Worm (Caenorhabditis elegans) whole organism, mixed stage, embryonic: ENCODE results near the gene gst-1.

Source experiments
- blmp-1 ChIP-seq: fragments of 150-350 bp; optimal IDR thresholded peaks from 2 replicates; lab custom pipeline; 2014; ENCODE audit warnings: missing biosample characterization, missing genetic modification characterization
- elt-3 ChIP-seq: fragments of 150-350 bp; optimal IDR thresholded peaks from 2 replicates; lab custom pipeline; 2014; ENCODE audit warnings: missing biosample characterization, missing genetic modification characterization
- flh-1 ChIP-seq: fragments of 200-800 bp; sonication (Bioruptor generic); optimal IDR thresholded peaks from 2 replicates; lab custom pipeline; 2018; ENCODE audit warnings: mild to moderate bottlenecking, missing genetic modification characterization, moderate library complexity, missing compliant biosample characterization
- lin-13 ChIP-seq: fragments of 150-350 bp; optimal IDR thresholded peaks from 2 replicates; lab custom pipeline; 2014; ENCODE audit warnings: missing biosample characterization, missing genetic modification characterization
- mab-5 ChIP-seq: fragments of 150-350 bp; optimal IDR thresholded peaks from 2 replicates; lab custom pipeline; 2014; ENCODE audit warnings: missing biosample characterization, missing genetic modification characterization
- mep-1 ChIP-seq: fragments of 150-350 bp; optimal IDR thresholded peaks from 2 replicates; lab custom pipeline; 2017; ENCODE audit warnings: missing biosample characterization, missing genetic modification reagents, missing genetic modification characterization, inconsistent platforms
- nhr-12 ChIP-seq: fragments of 150-350 bp; optimal IDR thresholded peaks from 2 replicates; lab custom pipeline; 2014; ENCODE audit warnings: missing biosample characterization, missing genetic modification characterization
- nhr-237 ChIP-seq: fragments of 150-350 bp; optimal IDR thresholded peaks from 2 replicates; lab custom pipeline; 2014; ENCODE audit warnings: missing biosample characterization, missing genetic modification characterization
- nhr-28 ChIP-seq: fragments of 150-350 bp; optimal IDR thresholded peaks from 2 replicates; lab custom pipeline; 2014; ENCODE audit warnings: missing biosample characterization, missing genetic modification characterization
- snpc-4 ChIP-seq: fragments of 150-350 bp; optimal IDR thresholded peaks from 2 replicates; lab custom pipeline; 2014; ENCODE audit warnings: missing biosample characterization, missing genetic modification characterization
- unc-62 ChIP-seq: fragments of 150-350 bp; optimal IDR thresholded peaks from 2 replicates; lab custom pipeline; 2014; ENCODE audit warnings: missing biosample characterization, missing genetic modification reagents, missing genetic modification characterization
- ztf-11 ChIP-seq: fragments of 150-350 bp; optimal IDR thresholded peaks from 2 replicates; lab custom pipeline; 2014; ENCODE audit warnings: missing biosample characterization, missing genetic modification characterization

DNA sequence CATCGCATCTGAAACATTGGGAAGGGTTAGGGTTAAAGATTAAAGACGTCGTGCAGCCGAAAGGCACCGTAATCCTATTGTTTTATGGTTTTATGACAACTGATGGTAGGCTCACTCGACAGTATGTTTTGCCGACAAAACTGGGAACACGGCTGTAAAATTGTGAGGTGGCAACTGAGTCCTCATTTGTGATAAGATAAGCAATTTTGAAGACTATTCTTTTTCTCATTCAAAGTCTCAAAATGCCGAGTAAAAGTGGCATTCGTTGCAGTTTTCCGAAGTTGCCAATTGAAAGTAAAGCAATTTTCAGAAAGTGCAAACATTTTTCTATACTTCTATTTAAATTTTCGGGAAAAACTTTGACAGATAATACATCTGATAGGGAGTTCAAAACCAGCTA is 10.6 kb downstream of the gst-1 start:
- TF ChIP-seq unc-62 (GFP tag; lab: Kevin White, UChicago), result no peak
- no peak for TF ChIP-seq lin-13 (tag; lab: Kevin White, UChicago)
- no peak for TF ChIP-seq mab-5 (tag; lab: Kevin White, UChicago)
- no peak for TF ChIP-seq elt-3 (tag; lab: Kevin White, UChicago)
- no peak for TF ChIP-seq snpc-4 (tag; lab: Kevin White, UChicago)
- TF ChIP-seq mep-1 (tag; lab: Kevin White, UChicago), result no peak
- no peak for TF ChIP-seq nhr-12
- no peak for TF ChIP-seq flh-1 (GFP tag; lab: Kevin White, UChicago)
- no peak for TF ChIP-seq blmp-1 (tag; lab: Kevin White, UChicago)
- TF ChIP-seq nhr-237, result no peak
- no peak for TF ChIP-seq nhr-28
- no peak for TF ChIP-seq ztf-11
